Worm (Caenorhabditis elegans): ENCODE data around the gene hlh-8.

DNA sequence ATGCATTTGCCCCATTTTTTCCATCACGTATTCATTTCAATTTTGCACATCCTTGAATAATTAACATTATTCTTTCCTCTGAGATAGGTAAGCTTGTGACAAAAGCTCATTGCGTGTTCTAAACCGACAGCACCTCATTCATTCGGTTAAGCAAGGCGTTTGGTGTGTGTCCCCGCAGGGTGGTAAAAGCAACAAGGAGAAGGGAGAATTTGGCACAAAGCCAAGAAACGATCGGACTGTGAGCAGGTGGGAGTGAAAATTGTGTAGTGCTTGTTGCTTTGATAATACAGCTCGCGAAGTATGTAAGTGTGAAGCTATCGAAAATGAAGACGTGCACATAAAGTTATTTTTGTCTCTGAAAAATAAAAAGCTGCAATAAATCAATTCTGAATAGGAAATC, 40.9 kb downstream of the hlh-8 start:
- TF ChIP-seq hlh-8 (tag; optimal IDR thresholded peaks at IDR 0.05): no peak
- TF ChIP-seq K09A11.1 (tag; optimal IDR thresholded peaks at IDR 0.05; ENCODE audit: insufficient read depth): no peak
- TF ChIP-seq fkh-6 (tag; optimal IDR thresholded peaks at IDR 0.05): no peak
- no peak for TF ChIP-seq pat-9 (tag; optimal IDR thresholded peaks at IDR 0.05)
- no peak for TF ChIP-seq T23F11.4 (GFP tag; optimal IDR thresholded peaks at IDR 0.05)
- TF ChIP-seq ets-4 (tag; optimal IDR thresholded peaks at IDR 0.05): no peak
- no peak for TF ChIP-seq pha-4 (tag; optimal IDR thresholded peaks at IDR 0.05)
- TF ChIP-seq ceh-2 (tag; optimal IDR thresholded peaks at IDR 0.05): no peak
